Fruit fly (Drosophila melanogaster) whole organism: Measurements from ENCODE around the gene CG9171.

Experiments used
- Dll ChIP-seq: fragments of >200 bp; optimal IDR thresholded peaks from 2 replicates; lab custom pipeline; 2017
- EcR ChIP-seq, 2 experiments: fragments of >200 bp; optimal IDR thresholded peaks; 2 replicates each; lab custom pipeline; 2017; ENCODE audit warnings: missing biosample characterization in 2 of 2, missing genetic modification characterization in 2 of 2, missing genetic modification reagents in 2 of 2
- psq ChIP-seq: fragments of >200 bp; optimal IDR thresholded peaks from 2 replicates; lab custom pipeline; 2017
- usp ChIP-seq: fragments of >200 bp; optimal IDR thresholded peaks from 2 replicates; lab custom pipeline; 2017; ENCODE audit warnings: missing biosample characterization, missing genetic modification characterization, mixed read lengths

DNA sequence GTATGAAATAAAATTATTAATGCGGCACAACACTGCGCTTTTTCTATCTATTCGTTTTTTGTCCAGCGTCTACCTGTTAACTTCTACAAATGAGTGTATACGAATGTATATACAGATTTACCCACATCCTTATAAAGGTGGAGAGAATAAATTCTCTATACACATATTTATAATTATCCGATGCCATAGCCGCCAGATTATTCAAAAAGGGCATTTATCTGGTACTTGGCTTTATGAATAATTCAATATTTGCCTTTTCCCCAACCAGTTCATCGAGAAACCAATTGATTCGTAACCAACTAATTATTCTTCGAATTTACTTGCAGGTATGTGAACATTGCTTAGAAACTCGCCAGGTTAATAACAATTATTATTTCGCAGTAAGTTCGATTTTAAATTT, 58.9 kb downstream of the CG9171 start, which contains the start of gene CG11147:
- TF ChIP-seq usp: no peak
- TF ChIP-seq Dll (lab: Kevin White, UChicago): no peak
- no peak for TF ChIP-seq psq
- no peak for TF ChIP-seq EcR (GFP tag; optimal IDR thresholded peaks at IDR 0.05; lab: Kevin White, UChicago)
